Fruit fly (Drosophila melanogaster): ENCODE results near the gene lva.

lva gene

DNA sequence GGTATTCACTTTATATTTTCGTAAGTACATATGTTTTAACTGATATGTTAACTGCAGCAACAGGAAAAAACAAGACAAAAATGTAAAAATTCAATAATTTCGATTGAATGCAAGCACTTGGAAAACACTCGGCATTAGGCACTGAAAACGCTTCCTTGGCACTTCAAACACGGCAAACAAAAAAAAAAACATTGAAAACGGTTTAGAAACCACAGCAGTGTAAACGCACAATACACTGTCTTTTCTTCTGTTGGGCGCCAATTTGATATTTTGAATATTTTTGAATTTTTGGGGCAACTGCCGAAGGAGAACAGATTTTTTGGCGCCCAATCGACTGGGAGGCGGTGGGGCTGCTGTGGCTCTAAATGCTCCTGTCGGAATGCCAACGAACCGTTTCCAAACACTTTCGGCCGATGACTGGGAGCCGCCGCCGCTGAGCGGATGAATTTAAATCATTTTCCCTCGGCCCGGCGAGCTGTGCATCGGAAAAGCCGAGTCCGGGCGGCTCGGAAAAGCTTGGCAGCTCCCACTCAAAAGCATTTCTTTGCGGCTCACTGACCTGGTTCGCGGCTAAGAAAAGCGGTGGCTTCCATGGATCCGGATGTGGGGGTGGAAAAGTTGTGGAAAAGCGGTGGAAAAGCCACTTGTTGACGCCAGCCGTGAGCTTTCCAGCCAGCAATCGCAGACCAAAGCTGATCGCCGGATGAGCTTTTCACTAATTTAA is 34.4 kb downstream of the lva start, which contains the start of gene CG42541:
Gene CG42541, minus strand, starts transcription at position 51 of the 724 bp plus-strand sequence.
- no peak for TF ChIP-seq CG17801 (GFP tag; optimal IDR thresholded peaks at IDR 0.05; ENCODE audit: partially characterized antibody)

DNA sequence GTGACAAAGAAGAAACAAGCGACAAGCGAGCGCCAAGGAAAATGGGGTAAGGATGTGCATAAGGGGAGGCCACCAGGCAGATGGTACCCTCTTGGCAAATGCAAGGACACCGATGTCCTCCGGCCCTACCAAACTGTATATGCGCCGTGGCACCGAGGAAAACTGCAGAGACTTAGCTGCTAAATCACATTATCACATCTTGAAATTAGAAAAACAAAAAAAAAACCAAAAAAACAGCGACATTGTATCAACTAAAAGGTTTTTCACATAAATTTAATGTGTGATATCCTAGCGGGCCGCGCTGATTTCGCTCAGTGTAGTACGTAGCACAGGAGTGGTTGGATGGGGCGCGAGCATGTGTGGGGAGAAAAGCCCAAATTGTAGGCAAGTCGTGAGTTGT is 36.6 kb downstream of the lva start:
- TF ChIP-seq CG17801 (GFP tag; optimal IDR thresholded peaks at IDR 0.05; ENCODE audit: partially characterized antibody): no peak
